Worm (Caenorhabditis elegans) whole organism, L1 larva: ENCODE measurements around the gene Y54G9A.5.
A peak's percentile ranks its signal among the peaks of the same experiment; 100 is the strongest.

Experiments used
- C04F5.9 ChIP-seq: sonication (generic microtip); optimal IDR thresholded peaks from 2 replicates; lab custom pipeline; 2016; ENCODE audit warnings: missing genetic modification characterization, missing compliant biosample characterization
- C34B4.2 ChIP-seq: sonication (generic microtip); optimal IDR thresholded peaks from 2 replicates; lab custom pipeline; 2017; ENCODE audit warnings: mild to moderate bottlenecking, missing genetic modification characterization, missing compliant biosample characterization
- aha-1 ChIP-seq: fragments of 150-350 bp; optimal IDR thresholded peaks from 2 replicates; lab custom pipeline; 2014; ENCODE audit warnings: missing biosample characterization, missing genetic modification characterization
- alr-1 ChIP-seq: fragments of 200-800 bp; sonication (Bioruptor generic); optimal IDR thresholded peaks from 2 replicates; lab custom pipeline; 2018; ENCODE audit warnings: borderline replicate concordance, mild to moderate bottlenecking, missing genetic modification characterization, missing compliant biosample characterization
- ama-1 ChIP-seq: fragments of 150-350 bp; optimal IDR thresholded peaks from 2 replicates; lab custom pipeline; 2014
- blmp-1 ChIP-seq: fragments of 150-350 bp; optimal IDR thresholded peaks from 2 replicates; lab custom pipeline; 2014; ENCODE audit warnings: missing biosample characterization, missing genetic modification characterization
- ceh-63 ChIP-seq: fragments of 200-800 bp; sonication (Bioruptor generic); optimal IDR thresholded peaks from 2 replicates; lab custom pipeline; 2018; ENCODE audit warnings: mild to moderate bottlenecking, missing genetic modification characterization, missing compliant biosample characterization
- ceh-8 ChIP-seq: fragments of 200-800 bp; sonication (Bioruptor generic); optimal IDR thresholded peaks from 2 replicates; lab custom pipeline; 2018; ENCODE audit warnings: mild to moderate bottlenecking, missing genetic modification characterization, moderate library complexity, missing compliant biosample characterization
- ceh-82 ChIP-seq, 3 experiments: fragments of 150-350 bp in 1 of 3; sonication (generic microtip) in 2 of 3; optimal IDR thresholded peaks; 2 replicates each; lab custom pipeline; 2014 to 2017; ENCODE audit warnings: missing biosample characterization in 3 of 3, missing genetic modification characterization in 3 of 3
- ces-1 ChIP-seq: fragments of 150-350 bp; optimal IDR thresholded peaks from 2 replicates; lab custom pipeline; 2014; ENCODE audit warnings: missing biosample characterization, missing genetic modification reagents, missing genetic modification characterization
- efl-1 ChIP-seq, 4 experiments: fragments of 150-350 bp; optimal IDR thresholded peaks in 3 of 4; peaks in 1 of 4; 1 replicate in 1 of 4; 2 replicates in 3 of 4; lab custom pipeline; 2014; ENCODE audit warnings: missing biosample characterization in 2 of 4, missing genetic modification characterization in 2 of 4, missing genetic modification reagents in 2 of 4
- efl-3 ChIP-seq: fragments of 200-800 bp; sonication (Bioruptor generic); optimal IDR thresholded peaks from 2 replicates; lab custom pipeline; 2018; ENCODE audit warnings: mild to moderate bottlenecking, missing genetic modification characterization, missing compliant biosample characterization
- elt-2 ChIP-seq: sonication (generic microtip); optimal IDR thresholded peaks from 2 replicates; lab custom pipeline; 2016; ENCODE audit warnings: missing genetic modification characterization, mild to moderate bottlenecking, inconsistent platforms, missing compliant biosample characterization, missing genetic modification reagents
- elt-3 ChIP-seq, 6 experiments: fragments of 150-350 bp in 1 of 6; sonication (generic microtip); optimal IDR thresholded peaks; 2 replicates each; lab custom pipeline; 2017 to 2018; ENCODE audit warnings: missing biosample characterization in 6 of 6, missing genetic modification characterization in 6 of 6, inconsistent platforms in 1 of 6
- fkh-10 ChIP-seq: sonication (generic microtip); optimal IDR thresholded peaks from 2 replicates; lab custom pipeline; 2017; ENCODE audit warnings: missing biosample characterization, missing genetic modification reagents, missing genetic modification characterization
- fos-1 ChIP-seq: fragments of 150-350 bp; optimal IDR thresholded peaks from 2 replicates; lab custom pipeline; 2014; ENCODE audit warnings: missing biosample characterization, missing genetic modification characterization
- grh-1 ChIP-seq: fragments of 200-800 bp; sonication (Bioruptor generic); IDR thresholded peaks from 2 replicates; pipeline ENCODE4 v1.3.6; 2022; ENCODE audit warnings: missing genetic modification reagents, missing genetic modification characterization, missing compliant biosample characterization
- hlh-17 ChIP-seq: fragments of 200-800 bp; sonication (Bioruptor generic); optimal IDR thresholded peaks from 2 replicates; lab custom pipeline; 2018; ENCODE audit warnings: missing genetic modification characterization, mild to moderate bottlenecking, missing compliant biosample characterization, moderate library complexity, borderline replicate concordance
- isw-1 ChIP-seq: fragments of 200-800 bp; sonication (Bioruptor generic); IDR thresholded peaks from 2 replicates; pipeline ENCODE4 v1.3.6; 2022; ENCODE audit warnings: missing genetic modification characterization, missing compliant biosample characterization
- jun-1 ChIP-seq: fragments of 150-350 bp; optimal IDR thresholded peaks from 2 replicates; lab custom pipeline; 2014; ENCODE audit warnings: missing biosample characterization, missing genetic modification reagents, missing genetic modification characterization
- lin-13 ChIP-seq: fragments of 150-350 bp; optimal IDR thresholded peaks from 2 replicates; lab custom pipeline; 2014; ENCODE audit warnings: missing biosample characterization, missing genetic modification reagents, missing genetic modification characterization
- lin-14 ChIP-seq: fragments of 200-800 bp; sonication (Bioruptor generic); optimal IDR thresholded peaks from 2 replicates; lab custom pipeline; 2018; ENCODE audit warnings: mild to moderate bottlenecking, missing genetic modification characterization, moderate library complexity, missing compliant biosample characterization
- lin-15B ChIP-seq: fragments of 150-350 bp; sonication (generic microtip); optimal IDR thresholded peaks from 3 replicates; lab custom pipeline; 2014; ENCODE audit warnings: missing biosample characterization, missing genetic modification characterization
- lir-3 ChIP-seq: sonication (generic microtip); optimal IDR thresholded peaks from 2 replicates; lab custom pipeline; 2016; ENCODE audit warnings: mild to moderate bottlenecking, missing genetic modification characterization, moderate library complexity, missing compliant biosample characterization; ENCODE audit not compliant: poor library complexity
- lsy-2 ChIP-seq, 2 experiments: fragments of 150-350 bp; optimal IDR thresholded peaks; 2 replicates each; lab custom pipeline; 2014; ENCODE audit warnings: missing biosample characterization in 2 of 2, missing genetic modification characterization in 2 of 2
- mab-9 ChIP-seq: fragments of 200-800 bp; sonication (Bioruptor generic); IDR thresholded peaks from 2 replicates; pipeline ENCODE4 v1.3.6; 2022; ENCODE audit warnings: missing genetic modification reagents, missing genetic modification characterization, missing compliant biosample characterization
- mdl-1 ChIP-seq, 2 experiments: fragments of 150-350 bp; optimal IDR thresholded peaks; 2 replicates each; lab custom pipeline; 2014 to 2017; ENCODE audit warnings: missing biosample characterization in 2 of 2, missing genetic modification characterization in 2 of 2, inconsistent platforms in 1 of 2
- nhr-11 ChIP-seq: fragments of 150-350 bp; optimal IDR thresholded peaks from 2 replicates; lab custom pipeline; 2014; ENCODE audit warnings: missing biosample characterization, missing genetic modification characterization
- nhr-28 ChIP-seq: fragments of 150-350 bp; optimal IDR thresholded peaks from 2 replicates; lab custom pipeline; 2014; ENCODE audit warnings: missing biosample characterization, missing genetic modification characterization
- nhr-47 ChIP-seq: sonication (generic microtip); optimal IDR thresholded peaks from 2 replicates; lab custom pipeline; 2016; ENCODE audit warnings: mild to moderate bottlenecking, missing genetic modification characterization, moderate library complexity, missing compliant biosample characterization
- nhr-71 ChIP-seq: sonication (generic microtip); optimal IDR thresholded peaks from 2 replicates; lab custom pipeline; 2016; ENCODE audit warnings: mild to moderate bottlenecking, missing genetic modification characterization, moderate library complexity, missing compliant biosample characterization
- nhr-76 ChIP-seq: sonication (generic microtip); optimal IDR thresholded peaks from 2 replicates; lab custom pipeline; 2017; ENCODE audit warnings: missing biosample characterization, missing genetic modification characterization
- nhr-85 ChIP-seq: sonication (generic microtip); peaks from one replicate; lab custom pipeline; 2016; ENCODE audit warnings: missing genetic modification characterization, inconsistent platforms, missing compliant biosample characterization
- pag-3 ChIP-seq: sonication (generic microtip); optimal IDR thresholded peaks from 2 replicates; lab custom pipeline; 2017; ENCODE audit warnings: missing genetic modification characterization, mild to moderate bottlenecking, missing compliant biosample characterization, antibody characterized with exemption, borderline replicate concordance; ENCODE audit not compliant: insufficient read depth
- pqm-1 ChIP-seq: sonication (generic microtip); optimal IDR thresholded peaks from 3 replicates; lab custom pipeline; 2017; ENCODE audit warnings: missing biosample characterization, missing genetic modification characterization
- rnt-1 ChIP-seq: sonication (generic microtip); optimal IDR thresholded peaks from 2 replicates; lab custom pipeline; 2016; ENCODE audit warnings: mild to moderate bottlenecking, missing genetic modification characterization, moderate library complexity, missing compliant biosample characterization
- sup-37 ChIP-seq: fragments of 200-800 bp; sonication (Bioruptor generic); optimal IDR thresholded peaks from 2 replicates; lab custom pipeline; 2018; ENCODE audit warnings: mild to moderate bottlenecking, missing genetic modification characterization, missing compliant biosample characterization
- tlp-1 ChIP-seq: fragments of 150-350 bp; optimal IDR thresholded peaks from 2 replicates; lab custom pipeline; 2014; ENCODE audit warnings: missing biosample characterization, missing genetic modification characterization
- unc-130 ChIP-seq: fragments of 150-350 bp; optimal IDR thresholded peaks from 2 replicates; lab custom pipeline; 2017; ENCODE audit warnings: missing biosample characterization, missing genetic modification characterization, inconsistent platforms
- unc-62 ChIP-seq: fragments of 150-350 bp; optimal IDR thresholded peaks from 2 replicates; lab custom pipeline; 2014; ENCODE audit warnings: missing biosample characterization, missing genetic modification reagents, missing genetic modification characterization
- unc-86 ChIP-seq: sonication (generic microtip); optimal IDR thresholded peaks from 2 replicates; lab custom pipeline; 2016; ENCODE audit warnings: missing genetic modification characterization, missing compliant biosample characterization
- xbp-1 ChIP-seq: sonication (generic microtip); optimal IDR thresholded peaks from 2 replicates; lab custom pipeline; 2016; ENCODE audit warnings: missing genetic modification characterization, missing compliant biosample characterization
- ztf-4 ChIP-seq: fragments of 150-350 bp; optimal IDR thresholded peaks from 2 replicates; lab custom pipeline; 2014; ENCODE audit warnings: missing biosample characterization, missing genetic modification characterization

Y54G9A.5 gene

ce11 chrII:13725793-13726192 lies 3.0 kb downstream of the Y54G9A.5 start, which contains the start of the genes Y54G9A.7 and bub-3 (continued):
- TF ChIP-seq lsy-2 (tag; optimal IDR thresholded peaks at IDR 0.05; lab: Kevin White, UChicago) (peak; percentile 36 to 43), tlp-1 (tag; lab: Kevin White, UChicago) (no peak), nhr-28 (tag; lab: Kevin White, UChicago) (no peak), ceh-82 (tag; optimal IDR thresholded peaks at IDR 0.05; lab: Kevin White, UChicago) (no peak), ama-1 (lab: Kevin White, UChicago) (no peak)
- TF ChIP-seq, all 84 proteins: peak for 10

- no peak for TF ChIP-seq hlh-17 (GFP tag; lab: Kevin White, UChicago)
- TF ChIP-seq unc-130: no peak
- no peak for TF ChIP-seq C04F5.9 (tag; lab: Kevin White, UChicago)
- TF ChIP-seq nhr-28 (tag; lab: Kevin White, UChicago): no peak
- TF ChIP-seq nhr-11 (tag; lab: Kevin White, UChicago): no peak
- TF ChIP-seq ceh-8 (GFP tag; lab: Kevin White, UChicago): no peak
- no peak for TF ChIP-seq fos-1 (tag; lab: Kevin White, UChicago)
- TF ChIP-seq jun-1: no peak
- no peak for TF ChIP-seq ceh-63 (GFP tag; lab: Kevin White, UChicago)
- TF ChIP-seq mab-9 (GFP tag; lab: Robert Waterston, UW): no peak
- no peak for TF ChIP-seq rnt-1
- TF ChIP-seq nhr-76 (tag; lab: Kevin White, UChicago): no peak
- no peak for TF ChIP-seq grh-1
Observed at ce11 chrII:13729416-13729815, 6.6 kb downstream of the Y54G9A.5 start, which contains the start of gene Y54G9A.9. TSS of gene Y54G9A.9 (plus strand) at chrII:13729716.

DNA sequence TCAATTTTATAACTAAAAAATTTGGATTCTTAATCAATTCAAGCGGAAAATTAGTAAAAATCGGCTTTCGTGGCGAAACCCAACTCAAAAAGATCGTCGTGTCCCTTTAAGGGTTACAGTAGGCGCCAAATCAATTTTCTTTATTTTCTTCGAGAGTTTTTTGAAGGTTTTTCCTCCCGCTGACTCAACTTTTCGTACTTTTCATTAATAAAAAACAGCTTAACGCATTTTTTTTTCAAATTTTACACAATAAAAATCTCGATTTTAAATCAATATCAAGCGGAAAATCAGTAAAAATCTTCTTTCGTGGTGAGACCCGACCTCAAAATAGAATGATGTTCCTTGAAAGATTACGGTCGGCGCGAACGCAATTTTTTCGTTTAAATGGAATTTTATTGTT lies 9.3 kb downstream of the Y54G9A.5 start:
- TF ChIP-seq mdl-1 (tag; optimal IDR thresholded peaks at IDR 0.05; lab: Kevin White, UChicago): no peak
- TF ChIP-seq pag-3: no peak
- no peak for TF ChIP-seq sup-37 (GFP tag; lab: Kevin White, UChicago)
- TF ChIP-seq efl-1 (optimal IDR thresholded peaks at IDR 0.05; lab: Kevin White, UChicago): no peak
- no peak for TF ChIP-seq efl-1 (GFP tag; optimal IDR thresholded peaks at IDR 0.05 in 1 of 2; lab: Kevin White, UChicago)
- TF ChIP-seq xbp-1 (tag; lab: Kevin White, UChicago): no peak
- no peak for TF ChIP-seq aha-1
- no peak for TF ChIP-seq lin-15B (tag; lab: Kevin White, UChicago)
- TF ChIP-seq blmp-1 (tag; lab: Kevin White, UChicago): no peak
- no peak for TF ChIP-seq nhr-47 (tag; lab: Kevin White, UChicago)
- TF ChIP-seq ceh-8 (GFP tag; lab: Kevin White, UChicago): no peak
- no peak for TF ChIP-seq lin-14 (GFP tag; lab: Kevin White, UChicago)
- no peak for TF ChIP-seq C34B4.2
- TF ChIP-seq pqm-1 (tag; lab: Kevin White, UChicago): no peak

DNA sequence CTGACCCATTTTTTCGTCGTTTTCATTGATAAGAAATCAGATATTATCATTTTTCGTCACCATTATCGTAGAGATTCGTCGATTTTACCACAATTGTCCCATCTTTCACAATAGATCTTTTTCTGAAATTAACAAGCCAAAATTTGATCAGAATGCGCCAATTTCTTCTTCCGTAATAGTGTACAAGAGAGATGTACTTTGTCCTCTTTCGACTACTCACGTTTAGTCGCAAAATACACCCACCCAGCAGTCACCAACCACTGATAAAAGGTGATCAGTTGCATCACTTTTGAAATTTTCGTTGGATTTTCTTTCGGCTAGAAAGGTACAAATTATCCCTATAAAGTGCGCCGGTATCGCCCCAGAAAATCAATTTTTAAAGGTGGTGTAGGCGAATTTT lies 9.8 kb downstream of the Y54G9A.5 start:
- TF ChIP-seq ztf-4 (tag; lab: Kevin White, UChicago) (no peak), grh-1 (0 out of 2 replicates have a peak, but pooled peaks have one; percentile 16)
- TF ChIP-seq, all 84 proteins: peak for 1

- TF ChIP-seq nhr-85 (tag; lab: Kevin White, UChicago) (peak; percentile 59), lir-3 (tag; lab: Kevin White, UChicago) (no peak), efl-1 (optimal IDR thresholded peaks at IDR 0.05; lab: Kevin White, UChicago) (no peak), efl-1 (GFP tag; optimal IDR thresholded peaks at IDR 0.05 in 1 of 2; lab: Kevin White, UChicago) (peak in 1 of 2 experiments; percentile 55)
Observed at ce11 chrII:13736089-13736488, 13.3 kb downstream of the Y54G9A.5 start, which contains the start of gene R06B9.5. TSS of gene R06B9.5 (plus strand) at chrII:13736320.

DNA sequence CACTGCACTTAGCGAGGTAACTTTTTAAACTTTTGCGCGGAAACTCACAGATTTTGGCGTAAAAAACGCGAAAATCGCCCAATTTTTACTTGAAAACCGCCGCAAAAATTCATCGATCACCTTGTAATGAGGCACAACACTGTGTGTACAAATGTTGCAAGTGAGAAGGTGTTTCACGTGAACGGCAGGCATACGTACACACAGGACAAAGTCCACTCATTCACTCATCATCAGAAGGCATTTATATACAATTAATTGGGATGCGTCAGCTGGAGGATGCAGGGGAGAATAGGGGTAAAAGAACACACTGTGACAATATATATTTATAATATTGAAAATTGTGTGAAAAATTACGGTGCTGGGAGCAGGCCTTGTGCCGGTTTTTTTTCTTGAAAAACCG lies 14.1 kb downstream of the Y54G9A.5 start:
- TF ChIP-seq elt-2 (tag; lab: Kevin White, UChicago): no peak
- TF ChIP-seq unc-62 (GFP tag; lab: Kevin White, UChicago): no peak
- no peak for TF ChIP-seq lin-15B (tag; lab: Kevin White, UChicago)
- TF ChIP-seq alr-1 (tag; lab: Kevin White, UChicago): no peak
- no peak for TF ChIP-seq lin-13 (GFP tag; lab: Kevin White, UChicago)
- TF ChIP-seq elt-3 (tag; optimal IDR thresholded peaks at IDR 0.05; lab: Kevin White, UChicago): no peak
- TF ChIP-seq fkh-10 (GFP tag; lab: Kevin White, UChicago): no peak
- TF ChIP-seq lsy-2 (tag; optimal IDR thresholded peaks at IDR 0.05; lab: Kevin White, UChicago): peak in 1 of 2 experiments; percentile 5
- no peak for TF ChIP-seq hlh-17 (GFP tag; lab: Kevin White, UChicago)
- peak; percentile 32 for TF ChIP-seq nhr-71
- TF ChIP-seq unc-86 (tag; lab: Kevin White, UChicago): no peak
- TF ChIP-seq ces-1 (GFP tag; lab: Kevin White, UChicago): no peak
- TF ChIP-seq efl-3 (GFP tag; lab: Kevin White, UChicago): no peak
- no peak for TF ChIP-seq isw-1 (GFP tag; lab: Robert Waterston, UW)
